Worm (Caenorhabditis elegans) whole organism, L2 larva: ENCODE results near the gene ggtb-1.

ENCODE experiments used
- C34F6.9 ChIP-seq: fragments of 150-350 bp; optimal IDR thresholded peaks from 2 replicates; lab custom pipeline; 2014; ENCODE audit warnings: missing biosample characterization, missing genetic modification characterization
- aly-2 ChIP-seq: fragments of 150-350 bp; optimal IDR thresholded peaks from 2 replicates; lab custom pipeline; 2014; ENCODE audit warnings: missing biosample characterization, missing genetic modification characterization
- ama-1 ChIP-seq: fragments of 150-350 bp; optimal IDR thresholded peaks from 2 replicates; lab custom pipeline; 2018; ENCODE audit warnings: inconsistent platforms
- blmp-1 ChIP-seq: sonication (generic microtip); optimal IDR thresholded peaks from 2 replicates; lab custom pipeline; 2017; ENCODE audit warnings: missing genetic modification characterization, mild to moderate bottlenecking, missing compliant biosample characterization, antibody characterized with exemption, moderate library complexity; ENCODE audit not compliant: insufficient read depth
- crh-2 ChIP-seq: sonication (generic microtip); optimal IDR thresholded peaks from 2 replicates; lab custom pipeline; 2017; ENCODE audit warnings: missing biosample characterization, missing genetic modification characterization
- fos-1 ChIP-seq: fragments of 150-350 bp; optimal IDR thresholded peaks from 2 replicates; lab custom pipeline; 2014; ENCODE audit warnings: missing biosample characterization, missing genetic modification characterization
- lin-13 ChIP-seq: fragments of 150-350 bp; optimal IDR thresholded peaks from 2 replicates; lab custom pipeline; 2014; ENCODE audit warnings: missing biosample characterization, missing genetic modification reagents, missing genetic modification characterization
- lin-39 ChIP-seq: fragments of 150-350 bp; optimal IDR thresholded peaks from 2 replicates; lab custom pipeline; 2014; ENCODE audit warnings: missing biosample characterization, missing genetic modification reagents, missing genetic modification characterization
- mab-5 ChIP-seq: fragments of 150-350 bp; optimal IDR thresholded peaks from 2 replicates; lab custom pipeline; 2014; ENCODE audit warnings: missing biosample characterization, missing genetic modification characterization
- mdl-1 ChIP-seq, 2 experiments: fragments of 150-350 bp in 1 of 2; sonication (generic microtip) in 1 of 2; optimal IDR thresholded peaks; 2 replicates each; lab custom pipeline; 2017; ENCODE audit warnings: missing biosample characterization in 2 of 2, missing genetic modification characterization in 2 of 2
- unc-39 ChIP-seq: fragments of 150-350 bp; optimal IDR thresholded peaks from 2 replicates; lab custom pipeline; 2014; ENCODE audit warnings: missing biosample characterization, missing genetic modification characterization
- unc-62 ChIP-seq: fragments of 150-350 bp; optimal IDR thresholded peaks from 2 replicates; lab custom pipeline; 2014; ENCODE audit warnings: missing biosample characterization, missing genetic modification reagents, missing genetic modification characterization
- ztf-11 ChIP-seq: sonication (generic microtip); optimal IDR thresholded peaks from 2 replicates; lab custom pipeline; 2017; ENCODE audit warnings: missing biosample characterization, missing genetic modification characterization

ce11 chrIII:7185473-7185872 lies 51.9 kb downstream of the ggtb-1 start, which contains the start of gene F37C12.14:
- no peak for TF ChIP-seq mdl-1 (tag; optimal IDR thresholded peaks at IDR 0.05; lab: Kevin White, UChicago)
- no peak for TF ChIP-seq unc-62 (GFP tag; lab: Kevin White, UChicago)
- TF ChIP-seq C34F6.9 (tag; lab: Kevin White, UChicago): no peak
- no peak for TF ChIP-seq aly-2 (tag; lab: Kevin White, UChicago)
- TF ChIP-seq unc-39 (tag; lab: Kevin White, UChicago): no peak
- no peak for TF ChIP-seq ztf-11 (tag; lab: Kevin White, UChicago)
- TF ChIP-seq blmp-1: no peak
- no peak for TF ChIP-seq fos-1 (tag; lab: Kevin White, UChicago)
- no peak for TF ChIP-seq lin-39 (tag; lab: Kevin White, UChicago)
- TF ChIP-seq mab-5 (tag; lab: Kevin White, UChicago): no peak
- no peak for TF ChIP-seq ama-1 (lab: Kevin White, UChicago)
- no peak for TF ChIP-seq lin-13
- no peak for TF ChIP-seq crh-2 (tag; lab: Kevin White, UChicago)
